Fruit fly (Drosophila melanogaster) whole organism, embryonic: ENCODE results near the gene RabGGTa.

Source experiments
- ATbp ChIP-seq: fragments of 200-800 bp; sonication (Bioruptor generic); optimal IDR thresholded peaks from 2 replicates; lab custom pipeline; 2017; ENCODE audit warnings: missing biosample characterization, mild to moderate bottlenecking, missing genetic modification characterization, missing genetic modification reagents
- Ada2b ChIP-seq: fragments of 200-800 bp; sonication (Bioruptor generic); IDR thresholded peaks from 2 replicates; pipeline ENCODE4 v1.3.6; 2022; ENCODE audit warnings: missing biosample characterization, missing genetic modification characterization
- Aef1 ChIP-seq: fragments of 200-800 bp; sonication (Bioruptor generic); IDR thresholded peaks from 3 replicates; pipeline ENCODE4 v1.3.6; 2022; ENCODE audit warnings: missing biosample characterization, missing genetic modification characterization
- Atf-2 ChIP-seq: fragments of 200-800 bp; sonication (Bioruptor generic); optimal IDR thresholded peaks from 2 replicates; lab custom pipeline; 2016; ENCODE audit warnings: missing biosample characterization, missing genetic modification characterization
- CG1024 ChIP-seq: fragments of 200-800 bp; sonication (Bioruptor generic); IDR thresholded peaks from 2 replicates; pipeline ENCODE4 v1.3.6; 2022; ENCODE audit warnings: missing biosample characterization, missing genetic modification characterization
- CG10366 ChIP-seq: fragments of 200-800 bp; sonication (Bioruptor generic); IDR thresholded peaks from 2 replicates; pipeline ENCODE4 v1.3.6; 2022; ENCODE audit warnings: missing biosample characterization, missing genetic modification characterization
- CG11696 ChIP-seq: fragments of 200-800 bp; sonication (Bioruptor generic); IDR thresholded peaks from 2 replicates; pipeline ENCODE4 v1.3.6; 2022; ENCODE audit warnings: missing biosample characterization, missing genetic modification characterization
- CG12391 ChIP-seq: fragments of 200-800 bp; sonication (Bioruptor generic); optimal IDR thresholded peaks from 3 replicates; lab custom pipeline; 2018; ENCODE audit warnings: missing biosample characterization, mild to moderate bottlenecking, missing genetic modification characterization, moderate library complexity
- CG13296 ChIP-seq: fragments of 200-800 bp; sonication (Bioruptor generic); optimal IDR thresholded peaks from 3 replicates; lab custom pipeline; 2018; ENCODE audit warnings: missing biosample characterization, mild to moderate bottlenecking, missing genetic modification characterization
- CG15479 ChIP-seq: fragments of 200-800 bp; sonication (Bioruptor generic); optimal IDR thresholded peaks from 3 replicates; lab custom pipeline; 2019; ENCODE audit warnings: missing biosample characterization, mild to moderate bottlenecking, missing genetic modification characterization, moderate library complexity
- CG16779 ChIP-seq: fragments of 200-800 bp; sonication (Bioruptor generic); IDR thresholded peaks from 2 replicates; pipeline ENCODE4 v1.3.6; 2022; ENCODE audit warnings: missing biosample characterization, missing genetic modification characterization
- CG32532 ChIP-seq: fragments of 200-800 bp; sonication (Bioruptor generic); IDR thresholded peaks from 2 replicates; pipeline ENCODE4 v1.3.6; 2022; ENCODE audit warnings: missing biosample characterization, missing genetic modification characterization
- CG4424 ChIP-seq: fragments of 200-800 bp; sonication (Bioruptor generic); optimal IDR thresholded peaks from 3 replicates; lab custom pipeline; 2016; ENCODE audit warnings: missing biosample characterization, missing genetic modification characterization
- CG6254 ChIP-seq: fragments of 200-800 bp; sonication (Bioruptor generic); optimal IDR thresholded peaks from 3 replicates; lab custom pipeline; 2017; ENCODE audit warnings: mild to moderate bottlenecking, missing biosample characterization, missing genetic modification reagents, missing genetic modification characterization
- CG6272 ChIP-seq: fragments of 200-800 bp; sonication (Bioruptor generic); IDR thresholded peaks from 2 replicates; pipeline ENCODE4 v1.3.6; 2022; ENCODE audit warnings: missing biosample characterization, missing genetic modification characterization
- CoRest ChIP-seq: fragments of 200-800 bp; sonication (Bioruptor generic); optimal IDR thresholded peaks from 3 replicates; lab custom pipeline; 2018; ENCODE audit warnings: missing biosample characterization, mild to moderate bottlenecking, missing genetic modification characterization, moderate library complexity
- Dfd ChIP-seq, 2 experiments: fragments of >200 bp; optimal IDR thresholded peaks; 2 replicates each; lab custom pipeline; 2017; ENCODE audit warnings: missing biosample characterization in 2 of 2, missing genetic modification characterization in 2 of 2
- Ets97D ChIP-seq: fragments of 200-800 bp; sonication (Bioruptor generic); optimal IDR thresholded peaks from 3 replicates; lab custom pipeline; 2016; ENCODE audit warnings: missing biosample characterization, missing genetic modification characterization
- Fer3 ChIP-seq: fragments of 200-800 bp; sonication (Bioruptor generic); optimal IDR thresholded peaks from 2 replicates; lab custom pipeline; 2018; ENCODE audit warnings: missing biosample characterization, mild to moderate bottlenecking, missing genetic modification characterization, moderate library complexity
- Lim3 ChIP-seq: fragments of 200-800 bp; sonication (Bioruptor generic); IDR thresholded peaks from 2 replicates; pipeline ENCODE4 v1.3.6; 2022; ENCODE audit warnings: missing biosample characterization, missing genetic modification characterization
- Ptx1 ChIP-seq: fragments of 200-800 bp; sonication (Bioruptor generic); IDR thresholded peaks from 2 replicates; pipeline ENCODE4 v1.3.6; 2022; ENCODE audit warnings: missing biosample characterization, missing genetic modification characterization
- Ravus ChIP-seq: fragments of 200-800 bp; sonication (Bioruptor generic); IDR thresholded peaks from 2 replicates; pipeline ENCODE4 v1.3.6; 2022; ENCODE audit warnings: missing biosample characterization, missing genetic modification characterization
- Rx ChIP-seq: fragments of 200-800 bp; sonication (Bioruptor generic); IDR thresholded peaks from 2 replicates; pipeline ENCODE4 v1.3.6; 2022; ENCODE audit warnings: missing biosample characterization, missing genetic modification characterization
- Sin3A ChIP-seq: fragments of >200 bp; optimal IDR thresholded peaks from 2 replicates; lab custom pipeline; 2018
- bab2 ChIP-seq: fragments of 200-800 bp; sonication (Bioruptor generic); optimal IDR thresholded peaks from 2 replicates; lab custom pipeline; 2016; ENCODE audit warnings: missing biosample characterization, missing genetic modification characterization
- bcd ChIP-seq: fragments of 200-800 bp; sonication (Bioruptor generic); optimal IDR thresholded peaks from 2 replicates; lab custom pipeline; 2017; ENCODE audit warnings: missing biosample characterization, mild to moderate bottlenecking, missing genetic modification characterization
- br ChIP-seq: fragments of >200 bp; optimal IDR thresholded peaks from 2 replicates; lab custom pipeline; 2017
- btn ChIP-seq: fragments of 200-800 bp; sonication (Bioruptor generic); optimal IDR thresholded peaks from 2 replicates; lab custom pipeline; 2016; ENCODE audit warnings: missing biosample characterization, missing genetic modification characterization
- cg ChIP-seq: fragments of 200-800 bp; sonication (Bioruptor generic); optimal IDR thresholded peaks from 3 replicates; lab custom pipeline; 2019; ENCODE audit warnings: missing biosample characterization, mild to moderate bottlenecking, missing genetic modification characterization, moderate library complexity
- chif ChIP-seq, 2 experiments: fragments of 200-800 bp; sonication (Bioruptor generic); optimal IDR thresholded peaks; 3 replicates each; lab custom pipeline; 2016; ENCODE audit warnings: missing biosample characterization in 2 of 2, missing genetic modification characterization in 2 of 2
- chn ChIP-seq: fragments of 200-800 bp; sonication (Bioruptor generic); optimal IDR thresholded peaks from 2 replicates; lab custom pipeline; 2016; ENCODE audit warnings: missing biosample characterization, missing genetic modification characterization
- da ChIP-seq: fragments of 200-800 bp; sonication (Bioruptor generic); optimal IDR thresholded peaks from 2 replicates; lab custom pipeline; 2016; ENCODE audit warnings: missing biosample characterization, missing genetic modification characterization
- dimm ChIP-seq: fragments of 200-800 bp; sonication (Bioruptor generic); IDR thresholded peaks from 2 replicates; pipeline ENCODE4 v1.3.6; 2022; ENCODE audit warnings: missing biosample characterization, missing genetic modification characterization
- emc ChIP-seq: fragments of 200-800 bp; sonication (Bioruptor generic); optimal IDR thresholded peaks from 2 replicates; lab custom pipeline; 2016; ENCODE audit warnings: missing biosample characterization, missing genetic modification characterization
- en ChIP-seq: fragments of 200-800 bp; sonication (Bioruptor generic); optimal IDR thresholded peaks from 2 replicates; lab custom pipeline; 2016; ENCODE audit warnings: missing biosample characterization, missing genetic modification characterization
- eve ChIP-seq, 2 experiments: fragments of >200 bp; optimal IDR thresholded peaks; 2 replicates each; lab custom pipeline; 2017; ENCODE audit warnings: missing biosample characterization in 2 of 2, missing genetic modification characterization in 2 of 2
- fd64A ChIP-seq: fragments of 200-800 bp; sonication (Bioruptor generic); optimal IDR thresholded peaks from 3 replicates; lab custom pipeline; 2018; ENCODE audit warnings: missing biosample characterization, mild to moderate bottlenecking, missing genetic modification characterization
- grn ChIP-seq: fragments of 200-800 bp; sonication (Bioruptor generic); optimal IDR thresholded peaks from 3 replicates; lab custom pipeline; 2017; ENCODE audit warnings: missing biosample characterization, missing genetic modification characterization
- lbe ChIP-seq: fragments of 200-800 bp; sonication (Bioruptor generic); optimal IDR thresholded peaks from 2 replicates; lab custom pipeline; 2016; ENCODE audit warnings: missing biosample characterization, mild to moderate bottlenecking, missing genetic modification characterization
- luna ChIP-seq: fragments of 200-800 bp; sonication (Bioruptor generic); optimal IDR thresholded peaks from 2 replicates; lab custom pipeline; 2016; ENCODE audit warnings: missing biosample characterization, missing genetic modification characterization
- mam ChIP-seq: fragments of 200-800 bp; sonication (Bioruptor generic); optimal IDR thresholded peaks from 3 replicates; lab custom pipeline; 2016; ENCODE audit warnings: missing biosample characterization, missing genetic modification characterization
- peb ChIP-seq: fragments of 200-800 bp; sonication (Bioruptor generic); IDR thresholded peaks from 2 replicates; pipeline ENCODE4 v1.3.6; 2022; ENCODE audit warnings: missing biosample characterization, missing genetic modification characterization
- pros ChIP-seq: fragments of 200-800 bp; sonication (Bioruptor generic); optimal IDR thresholded peaks from 3 replicates; lab custom pipeline; 2019; ENCODE audit warnings: missing biosample characterization, mild to moderate bottlenecking, missing genetic modification characterization, moderate library complexity
- pzg ChIP-seq: fragments of 200-800 bp; sonication (Bioruptor generic); optimal IDR thresholded peaks from 3 replicates; lab custom pipeline; 2018; ENCODE audit warnings: missing biosample characterization, mild to moderate bottlenecking, missing genetic modification characterization, moderate library complexity
- sc ChIP-seq, 3 experiments: fragments of >200 bp in 2 of 3; fragments of 200-800 bp in 1 of 3; sonication (Bioruptor generic) in 1 of 3; optimal IDR thresholded peaks; 2 replicates in 2 of 3; 3 replicates in 1 of 3; lab custom pipeline; 2017; ENCODE audit warnings: mild to moderate bottlenecking in 1 of 3, missing biosample characterization in 1 of 3, missing genetic modification characterization in 1 of 3, missing genetic modification reagents in 1 of 3
- ssp ChIP-seq: fragments of 200-800 bp; sonication (Bioruptor generic); IDR thresholded peaks from 2 replicates; pipeline ENCODE4 v1.3.6; 2022; ENCODE audit warnings: missing biosample characterization, missing genetic modification characterization
- tna ChIP-seq: fragments of 200-800 bp; sonication (Bioruptor generic); IDR thresholded peaks from 2 replicates; pipeline ENCODE4 v1.3.6; 2022; ENCODE audit warnings: missing biosample characterization, missing genetic modification characterization; ENCODE audit not compliant: partially characterized antibody
- unpg ChIP-seq: fragments of 200-800 bp; sonication (Bioruptor generic); optimal IDR thresholded peaks from 3 replicates; lab custom pipeline; 2018; ENCODE audit warnings: missing biosample characterization, mild to moderate bottlenecking, missing genetic modification characterization, moderate library complexity
- vnd ChIP-seq: fragments of 200-800 bp; sonication (Bioruptor generic); IDR thresholded peaks from 3 replicates; pipeline ENCODE4 v1.3.6; 2022; ENCODE audit warnings: missing biosample characterization, missing genetic modification characterization; ENCODE audit not compliant: partially characterized antibody
- vvl ChIP-seq: fragments of 200-800 bp; sonication (Bioruptor generic); IDR thresholded peaks from 2 replicates; pipeline ENCODE4 v1.3.6; 2022; ENCODE audit warnings: missing biosample characterization, missing genetic modification characterization
- wdn ChIP-seq: fragments of 200-800 bp; sonication (Bioruptor generic); IDR thresholded peaks from 2 replicates; pipeline ENCODE4 v1.3.6; 2022; ENCODE audit warnings: missing biosample characterization, missing genetic modification characterization
- zf30C ChIP-seq: fragments of 200-800 bp; sonication (Bioruptor generic); optimal IDR thresholded peaks from 3 replicates; lab custom pipeline; 2018; ENCODE audit warnings: missing biosample characterization, mild to moderate bottlenecking, missing genetic modification characterization

The RabGGTa gene

DNA sequence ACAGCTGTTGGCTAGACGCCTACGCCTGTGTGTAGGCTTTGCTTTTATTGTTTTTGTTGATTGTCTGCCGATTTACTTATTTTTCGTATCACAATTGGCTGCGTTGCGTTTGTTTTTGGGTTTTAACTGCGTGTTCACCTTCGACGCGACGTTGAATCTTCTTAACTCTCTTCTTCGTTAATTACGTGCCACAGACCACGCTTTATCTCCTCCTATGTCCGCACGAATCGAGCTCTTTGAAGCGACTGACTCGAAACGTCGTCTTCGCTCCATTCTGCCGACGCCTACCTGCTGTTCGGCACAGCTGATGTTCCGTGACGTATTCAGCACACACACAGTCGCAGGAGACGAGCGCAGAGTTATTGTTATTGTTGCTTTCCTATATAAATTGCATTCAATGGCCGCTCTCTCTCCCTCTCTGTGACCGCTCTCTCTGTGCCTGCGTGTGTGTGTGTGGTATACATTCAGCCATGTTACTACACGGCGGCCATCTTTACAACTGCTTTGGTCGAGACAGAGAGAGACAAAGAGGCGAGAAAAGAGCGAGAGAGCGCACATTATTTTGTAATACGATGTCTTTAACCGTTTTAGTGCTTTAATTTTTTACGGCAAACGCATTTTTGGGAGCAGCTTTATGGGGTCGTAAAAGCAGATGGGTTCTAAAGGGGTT, 40.9 kb upstream of the RabGGTa start, which contains the start of gene corto (continued):
- TF ChIP-seq luna (no peak), eve (GFP tag; optimal IDR thresholded peaks at IDR 0.05; lab: Kevin White, UChicago) (no peak), vvl (GFP tag; lab: Robert Waterston, UW) (no peak), Ets97D (GFP tag; lab: Kevin White, UChicago) (no peak), CG1024 (GFP tag; lab: Robert Waterston, UW) (no peak), Ptx1 (GFP tag; lab: Robert Waterston, UW) (no peak), zf30C (no peak), dimm (GFP tag; lab: Robert Waterston, UW) (no peak), CG10366 (GFP tag; lab: Robert Waterston, UW) (no peak), sc (optimal IDR thresholded peaks at IDR 0.05; lab: Kevin White, UChicago) (no peak), sc (GFP tag; optimal IDR thresholded peaks at IDR 0.05; lab: Kevin White, UChicago) (no peak), cg (peak; percentile 98), ATbp (GFP tag; lab: Kevin White, UChicago) (no peak), Ravus (GFP tag; lab: Robert Waterston, UW) (no peak), CG13296 (peak; percentile 37), bab2 (no peak), pzg (GFP tag; lab: Kevin White, UChicago) (no peak), CG16779 (GFP tag; lab: Robert Waterston, UW) (no peak), CG15479 (GFP tag; lab: Kevin White, UChicago) (peak; percentile 36), Sin3A (no peak), CG4424 (GFP tag; lab: Kevin White, UChicago) (no peak), vnd (GFP tag; lab: Robert Waterston, UW) (no peak), en (GFP tag; lab: Kevin White, UChicago) (no peak), grn (GFP tag; lab: Kevin White, UChicago) (peak; percentile 39), CoRest (tag; lab: Kevin White, UChicago) (peak; percentile 1), mam (GFP tag; lab: Kevin White, UChicago) (no peak), peb (GFP tag; lab: Robert Waterston, UW) (no peak), CG6272 (GFP tag; lab: Robert Waterston, UW) (no peak), Rx (no peak), lbe (GFP tag; lab: Kevin White, UChicago) (peak; percentile 75), Ada2b (no peak), Lim3 (GFP tag; lab: Robert Waterston, UW) (no peak), Fer3 (tag; lab: Kevin White, UChicago) (no peak), btn (GFP tag; lab: Kevin White, UChicago) (no peak), emc (GFP tag; lab: Kevin White, UChicago) (no peak), wdn (no peak), tna (GFP tag; lab: Robert Waterston, UW) (no peak), da (GFP tag; lab: Kevin White, UChicago) (no peak), CG6254 (GFP tag; lab: Kevin White, UChicago) (no peak), bcd (GFP tag; lab: Kevin White, UChicago) (no peak), Dfd (GFP tag; optimal IDR thresholded peaks at IDR 0.05; lab: Kevin White, UChicago) (no peak), Aef1 (no peak), pros (GFP tag; lab: Kevin White, UChicago) (peak; percentile 86), CG32532 (no peak), chif (GFP tag; optimal IDR thresholded peaks at IDR 0.05; lab: Kevin White, UChicago) (no peak), chn (GFP tag; lab: Kevin White, UChicago) (no peak), CG12391 (tag; lab: Kevin White, UChicago) (no peak), CG11696 (no peak), fd64A (no peak), br (lab: Kevin White, UChicago) (no peak), ssp (no peak), unpg (GFP tag; lab: Kevin White, UChicago) (no peak), Atf-2 (no peak)
